Fruit fly (Drosophila melanogaster) whole organism, embryonic: Measurements from ENCODE around the gene Ykt6.

ENCODE experiments used
- BEAF-32 ChIP-seq: fragments of 200-800 bp; sonication (Bioruptor generic); optimal IDR thresholded peaks from 3 replicates; lab custom pipeline; 2017; ENCODE audit warnings: missing biosample characterization, missing genetic modification characterization, mild to moderate bottlenecking, moderate library complexity, missing genetic modification reagents
- Bdp1 ChIP-seq: fragments of 200-800 bp; sonication (Bioruptor generic); optimal IDR thresholded peaks from 3 replicates; lab custom pipeline; 2016; ENCODE audit warnings: missing biosample characterization, missing genetic modification characterization
- Bteb2 ChIP-seq: fragments of 200-800 bp; sonication (Bioruptor generic); optimal IDR thresholded peaks from 2 replicates; lab custom pipeline; 2016; ENCODE audit warnings: missing biosample characterization, missing genetic modification characterization
- CG10147 ChIP-seq: fragments of 200-800 bp; sonication (Bioruptor generic); optimal IDR thresholded peaks from 2 replicates; lab custom pipeline; 2019; ENCODE audit warnings: missing biosample characterization, mild to moderate bottlenecking, missing genetic modification characterization, moderate library complexity
- CG12071 ChIP-seq: fragments of 200-800 bp; sonication (Bioruptor generic); optimal IDR thresholded peaks from 3 replicates; lab custom pipeline; 2018; ENCODE audit warnings: missing biosample characterization, mild to moderate bottlenecking, missing genetic modification characterization
- CG1233 ChIP-seq: fragments of 200-800 bp; sonication (Bioruptor generic); optimal IDR thresholded peaks from 4 replicates; lab custom pipeline; 2018; ENCODE audit warnings: missing biosample characterization, mild to moderate bottlenecking, missing genetic modification characterization
- CG12391 ChIP-seq: fragments of 200-800 bp; sonication (Bioruptor generic); optimal IDR thresholded peaks from 3 replicates; lab custom pipeline; 2018; ENCODE audit warnings: missing biosample characterization, mild to moderate bottlenecking, missing genetic modification characterization, moderate library complexity
- CG12659 ChIP-seq: fragments of 200-800 bp; sonication (Bioruptor generic); optimal IDR thresholded peaks from 3 replicates; lab custom pipeline; 2017; ENCODE audit warnings: mild to moderate bottlenecking, missing biosample characterization, missing genetic modification reagents, missing genetic modification characterization
- CG13624 ChIP-seq: fragments of 200-800 bp; sonication (Bioruptor generic); optimal IDR thresholded peaks from 2 replicates; lab custom pipeline; 2016; ENCODE audit warnings: missing biosample characterization, missing genetic modification characterization
- CG14860 ChIP-seq: fragments of 200-800 bp; sonication (Bioruptor generic); IDR thresholded peaks from 3 replicates; pipeline ENCODE4 v1.3.6; 2022; ENCODE audit warnings: missing biosample characterization, missing genetic modification characterization; ENCODE audit not compliant: partially characterized antibody
- CG15269 ChIP-seq: fragments of 200-800 bp; sonication (Bioruptor generic); optimal IDR thresholded peaks from 2 replicates; lab custom pipeline; 2018; ENCODE audit warnings: missing biosample characterization, mild to moderate bottlenecking, missing genetic modification characterization, moderate library complexity
- CG17385 ChIP-seq: fragments of 200-800 bp; sonication (Bioruptor generic); optimal IDR thresholded peaks from 3 replicates; lab custom pipeline; 2018; ENCODE audit warnings: missing biosample characterization, mild to moderate bottlenecking, missing genetic modification characterization
- CG2712 ChIP-seq: fragments of 200-800 bp; optimal IDR thresholded peaks from 3 replicates; lab custom pipeline; 2019; ENCODE audit warnings: missing biosample characterization, mild to moderate bottlenecking, missing genetic modification characterization, moderate library complexity
- CG31224 ChIP-seq: fragments of 200-800 bp; sonication (Bioruptor generic); IDR thresholded peaks from 2 replicates; pipeline ENCODE4 v1.3.6; 2022; ENCODE audit warnings: missing biosample characterization, missing genetic modification characterization
- CG32767 ChIP-seq: fragments of 200-800 bp; sonication (Bioruptor generic); IDR thresholded peaks from 2 replicates; pipeline ENCODE4 v1.3.6; 2022; ENCODE audit warnings: missing biosample characterization, missing genetic modification characterization
- CG3407 ChIP-seq: fragments of 200-800 bp; sonication (Bioruptor generic); optimal IDR thresholded peaks from 2 replicates; lab custom pipeline; 2018; ENCODE audit warnings: missing biosample characterization, mild to moderate bottlenecking, missing genetic modification characterization
- CG6254 ChIP-seq: fragments of 200-800 bp; sonication (Bioruptor generic); optimal IDR thresholded peaks from 3 replicates; lab custom pipeline; 2017; ENCODE audit warnings: mild to moderate bottlenecking, missing biosample characterization, missing genetic modification reagents, missing genetic modification characterization
- CG6854 ChIP-seq: fragments of 200-800 bp; sonication (Bioruptor generic); optimal IDR thresholded peaks from 3 replicates; lab custom pipeline; 2017; ENCODE audit warnings: missing biosample characterization, mild to moderate bottlenecking, missing genetic modification characterization
- CG7786 ChIP-seq: fragments of 200-800 bp; sonication (Bioruptor generic); optimal IDR thresholded peaks from 2 replicates; lab custom pipeline; 2016; ENCODE audit warnings: missing biosample characterization, missing genetic modification characterization
- CG7839 ChIP-seq: fragments of 200-800 bp; sonication (Bioruptor generic); optimal IDR thresholded peaks from 3 replicates; lab custom pipeline; 2018; ENCODE audit warnings: missing biosample characterization, mild to moderate bottlenecking, missing genetic modification characterization, moderate library complexity
- CG8089 ChIP-seq: fragments of 200-800 bp; sonication (Bioruptor generic); optimal IDR thresholded peaks from 3 replicates; lab custom pipeline; 2016; ENCODE audit warnings: missing biosample characterization, missing genetic modification characterization
- CG9817 ChIP-seq: fragments of 200-800 bp; sonication (Bioruptor generic); optimal IDR thresholded peaks from 2 replicates; lab custom pipeline; 2018; ENCODE audit warnings: missing biosample characterization, mild to moderate bottlenecking, missing genetic modification characterization, moderate library complexity
- D19B ChIP-seq: fragments of 200-800 bp; sonication (Bioruptor generic); optimal IDR thresholded peaks from 2 replicates; lab custom pipeline; 2017; ENCODE audit warnings: missing biosample characterization, mild to moderate bottlenecking, missing genetic modification characterization
- Drgx ChIP-seq: fragments of 200-800 bp; sonication (Bioruptor generic); IDR thresholded peaks from 2 replicates; pipeline ENCODE4 v1.3.6; 2022; ENCODE audit warnings: missing biosample characterization, missing genetic modification characterization
- E2f1 ChIP-seq: fragments of 200-800 bp; sonication (Bioruptor generic); IDR thresholded peaks from 2 replicates; pipeline ENCODE4 v1.3.6; 2022; ENCODE audit warnings: missing biosample characterization, missing genetic modification characterization
- Elba2 ChIP-seq: fragments of 200-800 bp; sonication (Bioruptor generic); optimal IDR thresholded peaks from 3 replicates; lab custom pipeline; 2016; ENCODE audit warnings: missing biosample characterization, missing genetic modification characterization
- Meics ChIP-seq: fragments of 200-800 bp; sonication (Bioruptor generic); optimal IDR thresholded peaks from 2 replicates; lab custom pipeline; 2017; ENCODE audit warnings: missing biosample characterization, mild to moderate bottlenecking, missing genetic modification characterization
- NK7.1 ChIP-seq: fragments of 200-800 bp; sonication (Bioruptor generic); optimal IDR thresholded peaks from 3 replicates; lab custom pipeline; 2016; ENCODE audit warnings: missing biosample characterization, missing genetic modification characterization
- PHDP ChIP-seq: fragments of 200-800 bp; sonication (Bioruptor generic); optimal IDR thresholded peaks from 3 replicates; lab custom pipeline; 2018; ENCODE audit warnings: missing biosample characterization, mild to moderate bottlenecking, missing genetic modification characterization, moderate library complexity
- Rx ChIP-seq: fragments of 200-800 bp; sonication (Bioruptor generic); IDR thresholded peaks from 2 replicates; pipeline ENCODE4 v1.3.6; 2022; ENCODE audit warnings: missing biosample characterization, missing genetic modification characterization
- Vsx1 ChIP-seq: fragments of 200-800 bp; sonication (Bioruptor generic); optimal IDR thresholded peaks from 2 replicates; lab custom pipeline; 2017; ENCODE audit warnings: missing biosample characterization, mild to moderate bottlenecking, missing genetic modification characterization, missing genetic modification reagents
- bsh ChIP-seq, 2 experiments: fragments of 200-800 bp; sonication (Bioruptor generic); optimal IDR thresholded peaks; 2 replicates each; lab custom pipeline; 2017 to 2018; ENCODE audit warnings: mild to moderate bottlenecking in 2 of 2, missing biosample characterization in 2 of 2, missing genetic modification characterization in 2 of 2, moderate library complexity in 1 of 2
- cas ChIP-seq: fragments of 200-800 bp; sonication (Bioruptor generic); IDR thresholded peaks from 2 replicates; pipeline ENCODE4 v1.3.6; 2022; ENCODE audit warnings: missing biosample characterization, missing genetic modification characterization
- cato ChIP-seq: fragments of 200-800 bp; sonication (Bioruptor generic); optimal IDR thresholded peaks from 2 replicates; lab custom pipeline; 2016; ENCODE audit warnings: missing biosample characterization, missing genetic modification characterization, borderline replicate concordance
- caup ChIP-seq: fragments of 200-800 bp; sonication (Bioruptor generic); optimal IDR thresholded peaks from 3 replicates; lab custom pipeline; 2017; ENCODE audit warnings: missing biosample characterization, mild to moderate bottlenecking, missing genetic modification characterization, moderate library complexity; ENCODE audit not compliant: severe bottlenecking
- chinmo ChIP-seq: fragments of 200-800 bp; sonication (Bioruptor generic); IDR thresholded peaks from 4 replicates; pipeline ENCODE4 v1.3.6; 2022; ENCODE audit warnings: missing biosample characterization, missing genetic modification characterization; ENCODE audit not compliant: partially characterized antibody
- emc ChIP-seq: fragments of 200-800 bp; sonication (Bioruptor generic); optimal IDR thresholded peaks from 2 replicates; lab custom pipeline; 2016; ENCODE audit warnings: missing biosample characterization, missing genetic modification characterization
- eve ChIP-seq, 2 experiments: fragments of >200 bp; optimal IDR thresholded peaks; 2 replicates each; lab custom pipeline; 2017; ENCODE audit warnings: missing biosample characterization in 2 of 2, missing genetic modification characterization in 2 of 2
- exex ChIP-seq: fragments of 200-800 bp; sonication (Bioruptor generic); optimal IDR thresholded peaks from 4 replicates; lab custom pipeline; 2018; ENCODE audit warnings: missing biosample characterization, mild to moderate bottlenecking, missing genetic modification characterization, moderate library complexity
- eyg ChIP-seq: fragments of 200-800 bp; sonication (Bioruptor generic); optimal IDR thresholded peaks from 3 replicates; lab custom pipeline; 2016; ENCODE audit warnings: missing biosample characterization, missing genetic modification characterization
- gem ChIP-seq: fragments of 200-800 bp; sonication (Bioruptor generic); optimal IDR thresholded peaks from 2 replicates; lab custom pipeline; 2019; ENCODE audit warnings: missing biosample characterization, mild to moderate bottlenecking, missing genetic modification characterization, moderate library complexity
- gfzf ChIP-seq: fragments of 200-800 bp; sonication (Bioruptor generic); optimal IDR thresholded peaks from 2 replicates; lab custom pipeline; 2016; ENCODE audit warnings: missing biosample characterization, mild to moderate bottlenecking, missing genetic modification characterization, moderate library complexity
- ken ChIP-seq: fragments of 200-800 bp; sonication (Bioruptor generic); IDR thresholded peaks from 3 replicates; pipeline ENCODE4 v1.3.6; 2022; ENCODE audit warnings: missing biosample characterization, missing genetic modification characterization
- kni ChIP-seq: fragments of 200-800 bp; sonication (Bioruptor generic); optimal IDR thresholded peaks from 3 replicates; lab custom pipeline; 2017; ENCODE audit warnings: mild to moderate bottlenecking, missing biosample characterization, missing genetic modification reagents, missing genetic modification characterization
- phol ChIP-seq: fragments of 200-800 bp; sonication (Bioruptor generic); optimal IDR thresholded peaks from 3 replicates; lab custom pipeline; 2018; ENCODE audit warnings: missing biosample characterization, mild to moderate bottlenecking, missing genetic modification characterization, moderate library complexity
- pros ChIP-seq: fragments of 200-800 bp; sonication (Bioruptor generic); optimal IDR thresholded peaks from 3 replicates; lab custom pipeline; 2019; ENCODE audit warnings: missing biosample characterization, mild to moderate bottlenecking, missing genetic modification characterization, moderate library complexity
- salm ChIP-seq: fragments of 200-800 bp; sonication (Bioruptor generic); optimal IDR thresholded peaks from 2 replicates; lab custom pipeline; 2018; ENCODE audit warnings: missing biosample characterization, mild to moderate bottlenecking, missing genetic modification characterization
- unpg ChIP-seq: fragments of 200-800 bp; sonication (Bioruptor generic); optimal IDR thresholded peaks from 3 replicates; lab custom pipeline; 2018; ENCODE audit warnings: missing biosample characterization, mild to moderate bottlenecking, missing genetic modification characterization, moderate library complexity
- zen ChIP-seq: fragments of 200-800 bp; sonication (Bioruptor generic); optimal IDR thresholded peaks from 3 replicates; lab custom pipeline; 2018; ENCODE audit warnings: missing biosample characterization, mild to moderate bottlenecking, missing genetic modification characterization, moderate library complexity

The Ykt6 gene

DNA sequence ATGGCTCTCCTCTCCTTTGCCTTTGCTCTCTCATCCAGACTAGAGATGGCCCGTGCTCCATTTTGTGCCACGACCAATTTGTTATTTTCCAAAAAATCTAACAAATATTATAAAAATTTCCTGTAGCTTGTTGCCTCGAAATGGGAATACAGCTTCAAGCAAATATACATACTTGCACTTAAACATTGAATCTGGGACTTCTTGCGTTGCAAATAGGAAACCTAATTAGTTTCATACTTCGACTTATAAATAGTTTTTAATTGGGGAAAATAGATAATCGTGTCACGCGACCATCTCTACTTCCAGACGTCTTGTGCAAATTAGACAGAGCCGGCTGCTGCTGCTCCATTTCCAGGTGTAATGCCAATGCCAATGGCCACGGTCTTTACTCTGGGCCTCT lies 50.2 kb downstream of the Ykt6 start (continued):
- TF ChIP-seq gem (peak; percentile 73), CG10147 (GFP tag; lab: Kevin White, UChicago) (peak; percentile 74), Vsx1 (GFP tag; lab: Kevin White, UChicago) (peak; percentile 2), CG15269 (peak; percentile 63), eve (GFP tag; optimal IDR thresholded peaks at IDR 0.05; lab: Kevin White, UChicago) (peak in 1 of 2 experiments; percentile 53), D19B (GFP tag; lab: Kevin White, UChicago) (peak; percentile 11), E2f1 (GFP tag; lab: Robert Waterston, UW) (0 out of 2 replicates have a peak, but pooled peaks have one; percentile 27), CG12071 (peak; percentile 33), Bteb2 (GFP tag; lab: Kevin White, UChicago) (no peak), CG14860 (GFP tag; lab: Robert Waterston, UW) (0 out of 3 replicates have a peak, but pooled peaks have one; percentile 50), Drgx (GFP tag; lab: Robert Waterston, UW) (peak; percentile 69), CG2712 (tag; lab: Kevin White, UChicago) (peak; percentile 70), CG3407 (no peak), Elba2 (no peak), kni (GFP tag; lab: Kevin White, UChicago) (no peak), CG6854 (GFP tag; lab: Kevin White, UChicago) (peak; percentile 17), caup (GFP tag; lab: Kevin White, UChicago) (peak; percentile 51), CG13624 (GFP tag; lab: Kevin White, UChicago) (peak; percentile 10), Meics (peak; percentile 62), zen (no peak), chinmo (GFP tag; lab: Robert Waterston, UW) (0 out of 4 replicates have a peak, but pooled peaks have one; percentile 15), CG12659 (GFP tag; lab: Kevin White, UChicago) (peak; percentile 58), NK7.1 (GFP tag; lab: Kevin White, UChicago) (no peak), emc (GFP tag; lab: Kevin White, UChicago) (peak; percentile 6), pros (GFP tag; lab: Kevin White, UChicago) (peak; percentile 20), CG8089 (no peak), phol (peak; percentile 64), cato (GFP tag; lab: Kevin White, UChicago) (no peak), eyg (GFP tag; lab: Kevin White, UChicago) (no peak), salm (tag; lab: Kevin White, UChicago) (no peak), CG31224 (GFP tag; lab: Robert Waterston, UW) (peak; percentile 32; the same call in 1 of the 2 replicates), CG7839 (tag; lab: Kevin White, UChicago) (peak; percentile 67), cas (GFP tag; lab: Robert Waterston, UW) (no peak), Rx (no peak), unpg (GFP tag; lab: Kevin White, UChicago) (peak; percentile 61), CG6254 (GFP tag; lab: Kevin White, UChicago) (no peak), CG9817 (tag; lab: Kevin White, UChicago) (peak; percentile 57), PHDP (tag; lab: Kevin White, UChicago) (peak; percentile 50), BEAF-32 (GFP tag; lab: Kevin White, UChicago) (peak; percentile 64), bsh (GFP tag; optimal IDR thresholded peaks at IDR 0.05; lab: Kevin White, UChicago) (peak; percentile 47 to 81), exex (peak; percentile 11), Bdp1 (peak; percentile 21), gfzf (GFP tag; lab: Kevin White, UChicago) (no peak), CG32767 (GFP tag; lab: Robert Waterston, UW) (no peak), CG7786 (GFP tag; lab: Kevin White, UChicago) (peak; percentile 7), CG17385 (GFP tag; lab: Kevin White, UChicago) (peak; percentile 47), CG1233 (GFP tag; lab: Kevin White, UChicago) (peak; percentile 49), ken (0 out of 3 replicates have a peak, but pooled peaks have one; percentile 25), CG12391 (tag; lab: Kevin White, UChicago) (peak; percentile 60)
